Fruit fly (Drosophila melanogaster): ENCODE results near the gene zfh1.

zfh1 gene

dm6 chr3R:30718442-30718841, 47.3 kb upstream of the zfh1 start (continued):
- TF ChIP-seq hkb (optimal IDR thresholded peaks at IDR 0.05) (no peak), hkb (GFP tag; IDR thresholded peaks at IDR 0.05) (peak; percentile 51; the same call in 1 of the 2 replicates), CG12391 (tag; optimal IDR thresholded peaks at IDR 0.05) (peak; percentile 22), ssp (GFP tag; IDR thresholded peaks at IDR 0.05) (0 out of 2 replicates have a peak, but pooled peaks have one; percentile 17), CG2199 (GFP tag; IDR thresholded peaks at IDR 0.05) (no peak), nerfin-2 (GFP tag; IDR thresholded peaks at IDR 0.05; ENCODE audit: partially characterized antibody) (no peak), CG13424 (tag; optimal IDR thresholded peaks at IDR 0.05) (peak; percentile 8), ash1 (GFP tag; optimal IDR thresholded peaks at IDR 0.05) (no peak), CG1529 (GFP tag; optimal IDR thresholded peaks at IDR 0.05) (peak; percentile 3), CG10979 (tag; optimal IDR thresholded peaks at IDR 0.05) (peak; percentile 41), CG12219 (GFP tag; optimal IDR thresholded peaks at IDR 0.05) (peak; percentile 8), CG12299 (tag; optimal IDR thresholded peaks at IDR 0.05) (no peak), lab (GFP tag; optimal IDR thresholded peaks at IDR 0.05) (peak; percentile 51), Hey (tag; optimal IDR thresholded peaks at IDR 0.05) (peak; percentile 91), ara (GFP tag; IDR thresholded peaks at IDR 0.05) (peak; percentile 53; the same call in 1 of the 2 replicates), Stat92E (GFP tag; optimal IDR thresholded peaks at IDR 0.05) (no peak), H2.0 (GFP tag; IDR thresholded peaks at IDR 0.05) (peak; percentile 54), Poxn (GFP tag; IDR thresholded peaks at IDR 0.05) (no peak), Meics (GFP tag; optimal IDR thresholded peaks at IDR 0.05) (no peak), unpg (GFP tag; optimal IDR thresholded peaks at IDR 0.05) (peak; percentile 16), NC2β (GFP tag; optimal IDR thresholded peaks at IDR 0.05) (no peak), gsb-n (tag; optimal IDR thresholded peaks at IDR 0.05) (peak; percentile 31), CG9797 (GFP tag; optimal IDR thresholded peaks at IDR 0.05) (no peak), CoRest (tag; optimal IDR thresholded peaks at IDR 0.05) (no peak), CG30020 (tag; optimal IDR thresholded peaks at IDR 0.05) (no peak), hb (GFP tag; IDR thresholded peaks at IDR 0.05; ENCODE audit: partially characterized antibody) (no peak), CG10462 (GFP tag; optimal IDR thresholded peaks at IDR 0.05) (no peak), amos (GFP tag; IDR thresholded peaks at IDR 0.05; ENCODE audit: partially characterized antibody) (no peak), CG11247 (GFP tag; IDR thresholded peaks at IDR 0.05) (no peak), dmrt11E (tag; optimal IDR thresholded peaks at IDR 0.05) (peak; percentile 46), dati (GFP tag; IDR thresholded peaks at IDR 0.05) (0 out of 2 replicates have a peak, but pooled peaks have one; percentile 22), Sox102F (GFP tag; optimal IDR thresholded peaks at IDR 0.05) (peak; percentile 43), zen2 (GFP tag; IDR thresholded peaks at IDR 0.05; ENCODE audit: partially characterized antibody) (no peak), CG9609 (GFP tag; optimal IDR thresholded peaks at IDR 0.05) (no peak), CG12104 (GFP tag; optimal IDR thresholded peaks at IDR 0.05) (no peak), Xrp1 (GFP tag; IDR thresholded peaks at IDR 0.05) (peak; percentile 65), CG10147 (GFP tag; optimal IDR thresholded peaks at IDR 0.05) (no peak), nerfin-1 (tag; optimal IDR thresholded peaks at IDR 0.05) (peak; percentile 32), NfI (GFP tag; optimal IDR thresholded peaks at IDR 0.05) (no peak), gem (tag; optimal IDR thresholded peaks at IDR 0.05) (peak; percentile 50), jigr1 (GFP tag; IDR thresholded peaks at IDR 0.05) (no peak), lbe (GFP tag; optimal IDR thresholded peaks at IDR 0.05) (no peak), rib (GFP tag; IDR thresholded peaks at IDR 0.05) (no peak), ftz-f1 (GFP tag; optimal IDR thresholded peaks at IDR 0.05) (no peak), ind (GFP tag; optimal IDR thresholded peaks at IDR 0.05) (peak; percentile 3), aop (GFP tag; IDR thresholded peaks at IDR 0.05) (no peak), YL-1 (GFP tag; optimal IDR thresholded peaks at IDR 0.05) (no peak), Myb (GFP tag; optimal IDR thresholded peaks at IDR 0.05) (no peak), CG8290 (GFP tag; optimal IDR thresholded peaks at IDR 0.05) (no peak), CG8290 (tag; optimal IDR thresholded peaks at IDR 0.05) (peak in 1 of 2 experiments; percentile 51), sens (GFP tag) (peak; percentile 77)
